Fruit fly (Drosophila melanogaster) whole organism, adult: ENCODE results near the gene alpha4GT2.

Experiments used
- CG11617 ChIP-seq: fragments of 200-800 bp; sonication (Bioruptor generic); optimal IDR thresholded peaks from 2 replicates; lab custom pipeline; 2017; ENCODE audit warnings: mild to moderate bottlenecking, missing biosample characterization, missing genetic modification reagents, missing genetic modification characterization
- CG12768 ChIP-seq: fragments of 200-800 bp; sonication (Bioruptor generic); optimal IDR thresholded peaks from 2 replicates; lab custom pipeline; 2017; ENCODE audit warnings: missing biosample characterization, missing genetic modification characterization, mild to moderate bottlenecking, moderate library complexity, missing genetic modification reagents
- CG14711 ChIP-seq: fragments of 200-800 bp; sonication (Bioruptor generic); optimal IDR thresholded peaks from 2 replicates; lab custom pipeline; 2018; ENCODE audit warnings: missing biosample characterization, mild to moderate bottlenecking, missing genetic modification characterization, moderate library complexity
- CG1620 ChIP-seq: fragments of 200-800 bp; sonication (Bioruptor generic); optimal IDR thresholded peaks from 2 replicates; lab custom pipeline; 2016; ENCODE audit warnings: missing biosample characterization, missing genetic modification characterization
- CG33017 ChIP-seq: fragments of 200-800 bp; sonication (Bioruptor generic); optimal IDR thresholded peaks from 2 replicates; lab custom pipeline; 2018; ENCODE audit warnings: missing biosample characterization, mild to moderate bottlenecking, missing genetic modification characterization, moderate library complexity
- CG5204 ChIP-seq: fragments of 200-800 bp; sonication (Bioruptor generic); optimal IDR thresholded peaks from 2 replicates; lab custom pipeline; 2016; ENCODE audit warnings: missing biosample characterization, missing genetic modification characterization
- CG7045 ChIP-seq: fragments of 200-800 bp; sonication (Bioruptor generic); optimal IDR thresholded peaks from 2 replicates; lab custom pipeline; 2017; ENCODE audit warnings: missing biosample characterization, mild to moderate bottlenecking, missing genetic modification characterization
- CG7101 ChIP-seq: fragments of 200-800 bp; sonication (Bioruptor generic); optimal IDR thresholded peaks from 2 replicates; lab custom pipeline; 2018; ENCODE audit warnings: missing biosample characterization, mild to moderate bottlenecking, missing genetic modification characterization, moderate library complexity
- Clk ChIP-seq: fragments of 200-800 bp; sonication (Bioruptor generic); optimal IDR thresholded peaks from 2 replicates; lab custom pipeline; 2017; ENCODE audit warnings: missing biosample characterization, missing genetic modification characterization
- Crg-1 ChIP-seq: fragments of 200-800 bp; sonication (Bioruptor generic); optimal IDR thresholded peaks from 2 replicates; lab custom pipeline; 2016; ENCODE audit warnings: missing biosample characterization, missing genetic modification characterization
- Hr96 ChIP-seq: fragments of 200-800 bp; sonication (Bioruptor generic); optimal IDR thresholded peaks from 2 replicates; lab custom pipeline; 2016; ENCODE audit warnings: missing biosample characterization, missing genetic modification characterization
- Mnt ChIP-seq: fragments of 200-800 bp; sonication (Bioruptor generic); optimal IDR thresholded peaks from 2 replicates; lab custom pipeline; 2016; ENCODE audit warnings: missing biosample characterization, mild to moderate bottlenecking, missing genetic modification characterization
- bab1 ChIP-seq: fragments of 200-800 bp; sonication (Bioruptor generic); optimal IDR thresholded peaks from 3 replicates; lab custom pipeline; 2019; ENCODE audit warnings: missing biosample characterization, mild to moderate bottlenecking, missing genetic modification characterization, moderate library complexity
- cic ChIP-seq: fragments of 200-800 bp; sonication (Bioruptor generic); optimal IDR thresholded peaks from 2 replicates; lab custom pipeline; 2017; ENCODE audit warnings: missing biosample characterization, mild to moderate bottlenecking, missing genetic modification characterization, moderate library complexity
- cnc ChIP-seq, 2 experiments: fragments of >200 bp; optimal IDR thresholded peaks; 2 replicates each; lab custom pipeline; 2017
- kay ChIP-seq: fragments of 200-800 bp; sonication (Bioruptor generic); peaks from one replicate; lab custom pipeline; 2016; ENCODE audit warnings: missing biosample characterization, missing genetic modification characterization, borderline replicate concordance
- ovo ChIP-seq: fragments of 200-800 bp; sonication (Bioruptor generic); optimal IDR thresholded peaks from 2 replicates; lab custom pipeline; 2016; ENCODE audit warnings: missing biosample characterization, missing genetic modification characterization
- pad ChIP-seq: fragments of 200-800 bp; sonication (Bioruptor generic); optimal IDR thresholded peaks from 3 replicates; lab custom pipeline; 2017; ENCODE audit warnings: missing biosample characterization, missing genetic modification characterization, mild to moderate bottlenecking, moderate library complexity, missing genetic modification reagents
- tj ChIP-seq: fragments of 200-800 bp; sonication (Bioruptor generic); optimal IDR thresholded peaks from 3 replicates; lab custom pipeline; 2017; ENCODE audit warnings: missing biosample characterization, mild to moderate bottlenecking, missing genetic modification characterization, moderate library complexity
- toe ChIP-seq: fragments of 200-800 bp; sonication (Bioruptor generic); optimal IDR thresholded peaks from 2 replicates; lab custom pipeline; 2016; ENCODE audit warnings: missing biosample characterization, missing genetic modification characterization

The alpha4GT2 gene

dm6 chr3R:25851224-25851682 is 19.2 kb downstream of the alpha4GT2 start, which contains the start of the genes CG14545 and CG5886:
Gene CG14545 (minus strand): TSS chr3R:25851291.
Gene CG5886 (plus strand): TSS chr3R:25851632.
- TF ChIP-seq ovo (GFP tag; lab: Kevin White, UChicago) (peak; percentile 84), pad (peak; percentile 19), CG14711 (tag; lab: Kevin White, UChicago) (peak; percentile 14), tj (GFP tag; lab: Kevin White, UChicago) (no peak), bab1 (peak; percentile 49), Hr96 (peak; percentile 11), CG7045 (GFP tag; lab: Kevin White, UChicago) (no peak), CG5204 (no peak), Crg-1 (GFP tag; lab: Kevin White, UChicago) (peak; percentile 45)

dm6 chr3R:25854825-25855224 is 22.8 kb downstream of the alpha4GT2 start:
- TF ChIP-seq CG7045 (GFP tag; lab: Kevin White, UChicago) (peak; percentile 25), pad (no peak), CG33017 (tag; lab: Kevin White, UChicago) (peak; percentile 11)

DNA sequence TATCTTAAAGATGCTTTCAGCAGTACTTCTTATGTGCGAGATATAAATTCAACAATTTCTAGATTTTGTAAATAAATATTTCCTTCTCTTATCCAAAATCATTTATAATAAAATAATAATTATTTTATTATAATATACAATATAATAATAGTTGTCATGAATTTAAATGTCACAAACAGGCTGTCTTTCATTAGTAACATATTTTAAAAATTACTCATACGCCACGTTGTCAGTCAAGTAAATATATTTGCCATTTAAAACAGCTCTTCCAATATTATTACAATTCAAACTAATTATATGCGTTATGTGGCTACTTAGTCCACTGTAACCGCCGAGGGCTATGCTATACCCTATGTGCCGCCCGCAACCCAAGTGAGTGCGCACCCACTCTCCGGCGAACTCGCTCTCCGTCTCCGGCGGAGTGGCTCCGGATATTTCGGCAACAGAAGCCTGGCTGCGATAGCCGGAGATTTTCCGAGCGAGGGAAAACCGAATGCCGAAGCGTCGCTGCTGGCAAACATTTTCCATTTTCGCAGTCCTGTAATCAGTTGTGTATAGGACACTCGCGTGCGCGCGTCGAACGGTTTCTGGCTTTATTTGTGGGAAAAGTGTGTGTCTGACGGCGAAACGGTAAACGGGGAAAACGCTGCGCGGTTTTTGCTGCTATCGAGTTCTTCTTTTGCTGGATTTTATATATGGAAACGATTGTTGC is 23.7 kb downstream of the alpha4GT2 start, which contains the start of gene CG5890:
Gene CG5890, plus strand, starts transcription at position 561 of the 712 bp plus-strand sequence.
- TF ChIP-seq pad (no peak), cnc (optimal IDR thresholded peaks at IDR 0.05; lab: Kevin White, UChicago) (no peak), CG11617 (GFP tag; lab: Kevin White, UChicago) (no peak), CG33017 (tag; lab: Kevin White, UChicago) (no peak), toe (GFP tag; lab: Kevin White, UChicago) (peak; percentile 3), Crg-1 (GFP tag; lab: Kevin White, UChicago) (no peak), CG14711 (tag; lab: Kevin White, UChicago) (no peak), Mnt (no peak), CG5204 (no peak), CG7101 (tag; lab: Kevin White, UChicago) (no peak), Clk (GFP tag; lab: Kevin White, UChicago) (peak; percentile 21), bab1 (no peak), Hr96 (no peak), cic (GFP tag; lab: Kevin White, UChicago) (no peak), kay (GFP tag; lab: Kevin White, UChicago) (no peak), CG7045 (GFP tag; lab: Kevin White, UChicago) (peak; percentile 48), CG12768 (GFP tag; lab: Kevin White, UChicago) (peak; percentile 40), CG1620 (GFP tag; lab: Kevin White, UChicago) (no peak), tj (GFP tag; lab: Kevin White, UChicago) (no peak), ovo (GFP tag; lab: Kevin White, UChicago) (no peak)

DNA sequence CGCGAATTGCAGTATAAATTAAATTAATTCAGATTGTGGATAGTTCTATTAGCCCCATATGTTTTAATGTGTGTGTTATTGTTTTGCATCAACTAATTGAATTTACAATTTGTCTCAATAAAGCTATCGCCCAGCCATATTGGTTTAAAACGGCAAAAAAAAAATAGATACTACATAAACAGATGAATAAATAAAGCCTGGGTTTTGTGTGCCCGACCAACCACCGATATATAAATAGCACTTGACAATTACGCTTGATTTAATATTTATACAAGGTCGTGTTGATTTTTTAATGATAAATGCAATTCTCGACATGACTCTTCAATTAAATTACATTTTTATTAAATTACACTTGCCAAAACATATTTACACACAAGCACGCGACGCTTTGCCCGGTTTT is 38.4 kb downstream of the alpha4GT2 start:
- no peak for TF ChIP-seq CG14711 (tag; lab: Kevin White, UChicago)
- no peak for TF ChIP-seq toe (GFP tag; lab: Kevin White, UChicago)
- no peak for TF ChIP-seq Mnt
- TF ChIP-seq CG7045 (GFP tag; lab: Kevin White, UChicago), result no peak
- TF ChIP-seq CG33017 (tag; lab: Kevin White, UChicago), result no peak

DNA sequence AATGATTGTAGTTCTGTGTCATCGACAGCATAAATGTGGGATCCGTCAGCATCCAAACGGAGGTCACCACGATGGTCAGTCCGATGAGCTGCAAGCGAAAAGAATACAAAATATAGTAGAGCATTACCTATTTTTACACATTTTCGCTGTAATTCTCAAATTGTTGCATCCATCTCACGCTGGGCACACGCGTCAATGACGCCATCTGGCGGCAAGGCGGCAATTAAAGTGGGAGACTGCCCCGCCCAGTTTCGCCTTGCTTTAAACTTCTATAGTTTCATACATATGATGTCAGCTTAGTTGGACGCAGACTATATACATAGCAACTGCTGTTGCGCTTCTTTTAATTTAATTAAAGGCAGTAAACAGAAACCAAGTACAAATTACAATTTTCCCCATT is 44.6 kb downstream of the alpha4GT2 start:
- TF ChIP-seq CG5204 (no peak), Clk (GFP tag; lab: Kevin White, UChicago) (no peak), kay (GFP tag; lab: Kevin White, UChicago) (no peak), Mnt (no peak), CG33017 (tag; lab: Kevin White, UChicago) (no peak), cic (GFP tag; lab: Kevin White, UChicago) (no peak), cnc (optimal IDR thresholded peaks at IDR 0.05; lab: Kevin White, UChicago) (no peak), Crg-1 (GFP tag; lab: Kevin White, UChicago) (no peak), CG7101 (tag; lab: Kevin White, UChicago) (no peak), CG12768 (GFP tag; lab: Kevin White, UChicago) (no peak), CG11617 (GFP tag; lab: Kevin White, UChicago) (no peak)

DNA sequence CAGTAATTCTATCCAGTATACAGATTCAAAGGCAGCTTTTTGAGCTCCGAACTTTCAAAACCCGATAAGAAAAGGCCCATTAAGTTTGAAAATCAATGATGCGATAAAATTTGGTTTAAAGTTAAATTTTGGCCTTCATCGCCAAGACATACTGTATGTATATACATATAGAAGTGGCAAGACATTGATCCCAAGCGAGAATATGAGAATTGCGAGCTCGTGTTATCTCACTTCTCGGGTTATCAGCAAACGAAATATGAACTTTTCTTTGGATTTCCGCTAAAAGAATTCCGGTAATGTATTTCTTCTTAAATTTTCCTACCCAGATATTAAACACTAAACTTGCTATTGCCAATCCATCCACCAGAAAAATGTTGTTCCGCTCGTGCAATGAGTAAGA is 45.0 kb downstream of the alpha4GT2 start:
- TF ChIP-seq Hr96, result no peak
- TF ChIP-seq kay (GFP tag; lab: Kevin White, UChicago), result peak; percentile 39

dm6 chr3R:25879324-25879766 is 47.3 kb downstream of the alpha4GT2 start:
- no peak for TF ChIP-seq CG1620 (GFP tag; lab: Kevin White, UChicago)
- TF ChIP-seq pad, result no peak
- no peak for TF ChIP-seq Mnt
- TF ChIP-seq CG7045 (GFP tag; lab: Kevin White, UChicago), result no peak
- TF ChIP-seq kay (GFP tag; lab: Kevin White, UChicago), result peak; percentile 54
- no peak for TF ChIP-seq CG11617 (GFP tag; lab: Kevin White, UChicago)
- TF ChIP-seq CG5204, result no peak
- no peak for TF ChIP-seq tj (GFP tag; lab: Kevin White, UChicago)
- TF ChIP-seq CG14711 (tag; lab: Kevin White, UChicago), result peak; percentile 37
- TF ChIP-seq CG7101 (tag; lab: Kevin White, UChicago), result no peak
- TF ChIP-seq Clk (GFP tag; lab: Kevin White, UChicago), result no peak
- TF ChIP-seq CG12768 (GFP tag; lab: Kevin White, UChicago), result no peak
- TF ChIP-seq Hr96, result no peak
- TF ChIP-seq CG33017 (tag; lab: Kevin White, UChicago), result no peak
- no peak for TF ChIP-seq bab1
- no peak for TF ChIP-seq Crg-1 (GFP tag; lab: Kevin White, UChicago)
- TF ChIP-seq toe (GFP tag; lab: Kevin White, UChicago), result peak; percentile 10
- no peak for TF ChIP-seq cic (GFP tag; lab: Kevin White, UChicago)
- no peak for TF ChIP-seq ovo (GFP tag; lab: Kevin White, UChicago)
- no peak for TF ChIP-seq cnc (optimal IDR thresholded peaks at IDR 0.05; lab: Kevin White, UChicago)
